Worm (Caenorhabditis elegans): ENCODE results near the gene C05E11.2.

The C05E11.2 gene

DNA sequence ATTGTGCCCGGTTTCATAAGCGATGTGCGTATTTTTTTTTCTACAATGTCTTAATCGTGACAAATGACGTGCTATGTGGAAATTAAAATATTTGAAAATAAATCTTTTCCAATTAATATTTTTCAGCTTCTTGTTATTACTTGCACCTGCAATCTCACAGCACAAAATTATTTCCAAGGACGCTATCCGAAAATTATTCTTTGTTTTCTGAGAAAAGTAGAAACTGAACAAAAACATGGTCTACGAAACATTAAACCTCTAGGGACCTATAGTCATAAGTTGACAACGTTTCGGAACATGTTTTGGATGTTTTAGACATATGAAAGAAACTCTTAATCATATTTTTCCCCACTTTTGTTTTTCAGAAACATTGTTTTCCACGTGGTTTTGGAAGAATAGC is 41.6 kb downstream of the C05E11.2 start:
- TF ChIP-seq fos-1 (tag; optimal IDR thresholded peaks at IDR 0.05) (no peak), hlh-4 (tag; optimal IDR thresholded peaks at IDR 0.05) (peak; percentile 74)

DNA sequence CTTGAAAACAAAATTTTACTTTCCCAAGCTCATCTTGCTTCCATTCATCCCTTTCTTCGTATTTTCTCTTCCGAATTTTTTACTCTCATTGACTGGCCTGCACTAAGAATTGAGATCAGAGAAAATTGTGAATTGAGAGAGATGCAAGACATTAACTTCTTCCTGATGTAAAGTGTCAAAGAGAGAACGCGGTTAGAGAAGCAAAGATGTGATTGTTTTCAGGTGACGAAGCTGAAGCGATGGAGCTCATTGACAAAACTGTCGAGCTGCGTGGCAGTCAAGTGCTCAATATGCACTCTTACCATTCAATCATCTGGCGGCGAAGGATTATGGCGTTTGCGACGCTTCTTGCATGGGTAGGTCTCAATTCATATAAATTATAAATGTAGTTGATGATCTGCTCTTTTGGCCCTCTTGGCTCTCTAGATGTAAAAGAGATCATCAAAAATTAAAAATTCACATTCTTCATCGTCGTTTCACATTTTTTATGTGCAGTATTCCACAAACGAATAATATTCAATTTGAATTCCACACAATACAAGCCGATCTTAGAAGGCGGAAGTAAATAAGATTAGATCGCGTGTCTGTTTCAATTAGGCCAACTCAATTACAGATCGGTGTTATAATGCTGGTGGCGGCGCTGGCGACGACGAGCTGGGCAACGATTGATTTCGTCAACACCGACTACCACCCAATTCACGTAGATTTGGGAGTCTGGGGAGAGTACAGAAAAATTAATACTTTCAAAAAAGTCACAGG is 42.3 kb downstream of the C05E11.2 start:
- TF ChIP-seq egl-13 (tag; optimal IDR thresholded peaks at IDR 0.05) (peak; percentile 20), aly-2 (tag; optimal IDR thresholded peaks at IDR 0.05) (no peak), tbx-2 (tag; optimal IDR thresholded peaks at IDR 0.05) (no peak), lin-14 (GFP tag; optimal IDR thresholded peaks at IDR 0.05) (peak; percentile 32), nhr-47 (tag; optimal IDR thresholded peaks at IDR 0.05) (peak; percentile 10), pqm-1 (tag; optimal IDR thresholded peaks at IDR 0.05) (no peak), dsc-1 (tag; optimal IDR thresholded peaks at IDR 0.05) (peak; percentile 94), ceh-63 (GFP tag; optimal IDR thresholded peaks at IDR 0.05) (no peak), ztf-11 (tag; optimal IDR thresholded peaks at IDR 0.05) (peak in 1 of 2 experiments; percentile 25), lsy-2 (tag; optimal IDR thresholded peaks at IDR 0.05) (peak in 1 of 2 experiments; percentile 12), nhr-76 (tag; optimal IDR thresholded peaks at IDR 0.05) (no peak), F16B12.6 (tag; optimal IDR thresholded peaks at IDR 0.05) (no peak), rnt-1 (tag; optimal IDR thresholded peaks at IDR 0.05) (peak; percentile 55), zip-4 (GFP tag; optimal IDR thresholded peaks at IDR 0.05) (no peak), nhr-85 (tag) (no peak), mep-1 (tag; optimal IDR thresholded peaks at IDR 0.05) (peak; percentile 7), snu-23 (GFP tag; optimal IDR thresholded peaks at IDR 0.05) (peak; percentile 2), nhr-12 (tag; optimal IDR thresholded peaks at IDR 0.05) (no peak), unc-86 (tag; optimal IDR thresholded peaks at IDR 0.05) (peak; percentile 37), zag-1 (tag; optimal IDR thresholded peaks at IDR 0.05) (no peak), C16A3.4 (tag; optimal IDR thresholded peaks at IDR 0.05) (no peak), snpc-4 (tag; optimal IDR thresholded peaks at IDR 0.05) (no peak), skn-1 (tag; optimal IDR thresholded peaks at IDR 0.05) (no peak), fkh-4 (tag; optimal IDR thresholded peaks at IDR 0.05; ENCODE audit: borderline replicate concordance) (no peak), ets-5 (GFP tag; IDR thresholded peaks at IDR 0.05) (no peak)

DNA sequence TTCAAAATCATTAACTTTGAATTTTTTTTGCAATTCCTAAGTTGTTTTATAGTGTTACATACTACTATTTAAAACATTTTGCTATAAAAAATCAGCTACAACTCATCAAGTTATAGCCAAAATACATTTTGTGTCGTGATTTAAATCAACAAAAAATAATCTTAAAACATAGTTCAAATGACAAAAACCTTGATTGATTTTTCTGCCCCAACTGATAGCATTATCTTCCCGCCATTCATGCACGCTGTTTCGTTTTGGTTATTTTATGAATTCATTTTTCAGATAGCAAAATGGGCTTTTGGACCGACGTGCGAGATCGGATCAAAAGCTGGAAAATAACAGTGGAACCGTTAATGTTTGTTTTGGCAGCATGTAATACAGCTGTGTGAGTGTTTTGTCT is 45.4 kb downstream of the C05E11.2 start, which contains the start of gene slcr-46.1:
TSS of gene slcr-46.1 (plus strand) at position 274 of the 400 bp plus-strand sequence.
- peak; percentile 24 for TF ChIP-seq elt-2 (tag; optimal IDR thresholded peaks at IDR 0.05)
- no peak for TF ChIP-seq sptf-1 (tag; optimal IDR thresholded peaks at IDR 0.05)

- TF ChIP-seq dsc-1 (tag; optimal IDR thresholded peaks at IDR 0.05) (peak; percentile 32), lin-14 (GFP tag; optimal IDR thresholded peaks at IDR 0.05) (peak; percentile 88), efl-1 (optimal IDR thresholded peaks at IDR 0.05) (peak; percentile 11 to 37), efl-1 (GFP tag; optimal IDR thresholded peaks at IDR 0.05 in 1 of 2) (peak in 1 of 2 experiments; percentile 9), nhr-28 (tag; optimal IDR thresholded peaks at IDR 0.05) (no peak), F16B12.6 (tag; optimal IDR thresholded peaks at IDR 0.05) (peak; percentile 88), aly-2 (tag; optimal IDR thresholded peaks at IDR 0.05) (no peak), fos-1 (tag; optimal IDR thresholded peaks at IDR 0.05) (no peak), egl-13 (tag; optimal IDR thresholded peaks at IDR 0.05) (peak; percentile 23), pag-3 (tag; optimal IDR thresholded peaks at IDR 0.05; ENCODE audit: borderline replicate concordance, insufficient read depth) (no peak), blmp-1 (tag; optimal IDR thresholded peaks at IDR 0.05) (peak; percentile 59), nhr-85 (tag) (peak; percentile 85), jun-1 (tag; optimal IDR thresholded peaks at IDR 0.05) (no peak), zip-4 (GFP tag; optimal IDR thresholded peaks at IDR 0.05) (no peak), rnt-1 (tag; optimal IDR thresholded peaks at IDR 0.05) (peak; percentile 65), C34B4.2 (tag; optimal IDR thresholded peaks at IDR 0.05) (no peak), hpl-2 (GFP tag; optimal IDR thresholded peaks at IDR 0.05) (no peak), unc-30 (tag; optimal IDR thresholded peaks at IDR 0.05) (no peak), dpl-1 (GFP tag; optimal IDR thresholded peaks at IDR 0.05) (peak; percentile 2 to 26 (median 8)), irx-1 (tag; optimal IDR thresholded peaks at IDR 0.05) (peak; percentile 55), ceh-90 (tag; optimal IDR thresholded peaks at IDR 0.05) (no peak), unc-86 (tag; optimal IDR thresholded peaks at IDR 0.05) (peak; percentile 18), mdl-1 (tag; optimal IDR thresholded peaks at IDR 0.05) (peak in 1 of 2 experiments; percentile 89), lin-35 (GFP tag; optimal IDR thresholded peaks at IDR 0.05) (peak; percentile 13 to 40), lir-3 (tag; optimal IDR thresholded peaks at IDR 0.05; ENCODE audit: poor library complexity) (peak; percentile 11), lin-39 (tag; optimal IDR thresholded peaks at IDR 0.05) (peak; percentile 30), swsn-7 (tag; optimal IDR thresholded peaks at IDR 0.05) (peak; percentile 46)
Observed at ce11 chrX:4635643-4636042, 48.9 kb downstream of the C05E11.2 start.

Data from whole organism, L1 larva.